Fruit fly (Drosophila melanogaster): ENCODE results near the gene CG32262.

dm6 chr3L:3784001-3784400 lies 26.0 kb downstream of the CG32262 start:
- TF ChIP-seq Sox15 (GFP tag; optimal IDR thresholded peaks at IDR 0.05) (no peak), Gug (GFP tag; IDR thresholded peaks at IDR 0.05) (no peak), svp (GFP tag) (peak; percentile 0), CG16779 (tag; optimal IDR thresholded peaks at IDR 0.05) (no peak), CG8632 (GFP tag; optimal IDR thresholded peaks at IDR 0.05) (no peak), ss (GFP tag; optimal IDR thresholded peaks at IDR 0.05) (peak in 1 of 2 experiments; percentile 19), CG6792 (GFP tag; optimal IDR thresholded peaks at IDR 0.05) (no peak), Sox102F (GFP tag; optimal IDR thresholded peaks at IDR 0.05) (no peak), Sox14 (GFP tag; optimal IDR thresholded peaks at IDR 0.05) (no peak), CG8319 (GFP tag; optimal IDR thresholded peaks at IDR 0.05) (no peak), CG10669 (GFP tag; optimal IDR thresholded peaks at IDR 0.05) (no peak), CG11294 (GFP tag; IDR thresholded peaks at IDR 0.05) (no peak), CG15336 (GFP tag; IDR thresholded peaks at IDR 0.05) (no peak)

Data from whole organism, prepupa.